Worm (Caenorhabditis elegans): ENCODE results near the gene C28D4.5.
"Not testable (repeated sequence)": the region's sequence is repeated elsewhere in the genome, so short reads cannot be mapped to it uniquely, and the experiment has no call there.

The C28D4.5 gene

ce11 chrIV:9748342-9748741 lies 1.7 kb upstream of the C28D4.5 start, which contains the start of gene C28D4.8:
Gene C28D4.8 (minus strand): TSS chrIV:9748442.
- TF ChIP-seq fkh-4 (tag; optimal IDR thresholded peaks at IDR 0.05; ENCODE audit: borderline replicate concordance) (no peak), irx-1 (tag; optimal IDR thresholded peaks at IDR 0.05) (no peak), sup-37 (GFP tag; optimal IDR thresholded peaks at IDR 0.05) (no peak), elt-2 (tag; optimal IDR thresholded peaks at IDR 0.05) (no peak), elt-3 (tag; optimal IDR thresholded peaks at IDR 0.05) (no peak), F16B12.6 (tag; optimal IDR thresholded peaks at IDR 0.05) (no peak)

DNA sequence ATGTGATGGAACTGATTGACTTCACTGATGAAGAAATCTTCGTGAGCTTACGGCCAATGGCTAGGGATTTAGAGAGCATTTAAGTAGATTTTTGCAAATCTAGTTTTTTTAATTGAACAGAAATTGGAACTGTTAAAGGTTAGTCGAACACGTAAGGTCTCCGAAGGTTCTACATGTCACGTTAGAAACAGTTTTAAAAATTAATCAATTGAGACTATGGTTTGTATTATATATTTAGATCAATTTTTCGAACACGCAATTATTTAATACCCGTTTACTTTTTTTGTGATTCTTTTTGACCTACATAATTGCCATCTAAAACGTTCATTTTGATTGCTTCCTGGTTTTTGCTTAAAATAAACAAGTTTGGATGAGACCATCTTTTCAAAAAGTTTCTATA lies 1.8 kb downstream of the C28D4.5 start, which contains the start of gene C28D4.4:
Gene C28D4.4 (minus strand): TSS at position 101 of the 400 bp plus-strand sequence.
- no peak for TF ChIP-seq nhr-84 (tag; optimal IDR thresholded peaks at IDR 0.05)
- TF ChIP-seq unc-130 (tag; optimal IDR thresholded peaks at IDR 0.05), result no peak

DNA sequence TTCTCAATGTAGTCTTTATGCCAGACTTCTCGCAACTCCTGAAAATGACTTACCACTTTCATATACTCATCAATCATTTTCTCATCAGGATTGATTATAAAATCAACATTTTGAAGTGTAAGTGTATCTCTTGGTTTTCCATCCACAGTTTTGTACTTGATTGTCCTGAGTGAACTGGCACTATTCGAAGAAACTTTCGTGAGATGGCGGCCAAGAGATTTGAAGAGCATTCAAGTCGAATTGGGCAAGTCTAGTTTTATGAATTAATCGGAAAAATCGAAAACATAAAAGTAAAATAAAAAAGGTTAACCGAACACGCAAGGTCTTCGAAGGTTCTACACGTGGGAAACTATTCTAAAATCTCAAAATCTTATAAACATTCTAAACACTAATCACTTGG lies 3.8 kb downstream of the C28D4.5 start, which contains the start of gene C28D4.7:
Gene C28D4.7 (minus strand): TSS at position 265 of the 400 bp plus-strand sequence.
- TF ChIP-seq hlh-4 (tag; optimal IDR thresholded peaks at IDR 0.05) (no peak), unc-30 (tag; optimal IDR thresholded peaks at IDR 0.05) (no peak), fkh-8 (tag; optimal IDR thresholded peaks at IDR 0.05) (no peak), ces-1 (GFP tag; optimal IDR thresholded peaks at IDR 0.05) (no peak), swsn-7 (tag; optimal IDR thresholded peaks at IDR 0.05) (no peak), skn-1 (tag; optimal IDR thresholded peaks at IDR 0.05) (no peak)

- TF ChIP-seq efl-1 (optimal IDR thresholded peaks at IDR 0.05), result peak in 1 of 2 experiments; percentile 8
- not testable (repeated sequence) for TF ChIP-seq efl-1 (GFP tag; optimal IDR thresholded peaks at IDR 0.05 in 1 of 2)
Measured at ce11 chrIV:9740851-9741549, 5.7 kb downstream of the C28D4.5 start, which contains the start of gene gln-6. Gene gln-6 (minus strand): TSS chrIV:9740901.

- no peak for TF ChIP-seq unc-86 (tag; optimal IDR thresholded peaks at IDR 0.05)
- TF ChIP-seq mep-1 (tag; optimal IDR thresholded peaks at IDR 0.05), result no peak
- TF ChIP-seq egl-27 (tag; optimal IDR thresholded peaks at IDR 0.05), result no peak
- TF ChIP-seq elt-3 (tag; optimal IDR thresholded peaks at IDR 0.05), result no peak
- TF ChIP-seq ets-5 (GFP tag; IDR thresholded peaks at IDR 0.05), result no peak
- TF ChIP-seq lsy-2 (tag; optimal IDR thresholded peaks at IDR 0.05), result no peak
- no peak for TF ChIP-seq nhr-237 (tag; optimal IDR thresholded peaks at IDR 0.05)
- no peak for TF ChIP-seq nhr-85 (tag)
- TF ChIP-seq pqm-1 (tag; optimal IDR thresholded peaks at IDR 0.05), result no peak
- no peak for TF ChIP-seq nhr-12 (tag; optimal IDR thresholded peaks at IDR 0.05)
- no peak for TF ChIP-seq nhr-20 (tag; optimal IDR thresholded peaks at IDR 0.05)
- no peak for TF ChIP-seq lin-39 (tag; optimal IDR thresholded peaks at IDR 0.05)
- TF ChIP-seq efl-3 (GFP tag; optimal IDR thresholded peaks at IDR 0.05), result no peak
- TF ChIP-seq nhr-71 (tag; optimal IDR thresholded peaks at IDR 0.05), result no peak
- TF ChIP-seq F16B12.6 (tag; optimal IDR thresholded peaks at IDR 0.05), result no peak
- no peak for TF ChIP-seq mab-9 (GFP tag; IDR thresholded peaks at IDR 0.05)
- no peak for TF ChIP-seq zip-4 (GFP tag; optimal IDR thresholded peaks at IDR 0.05)
- no peak for TF ChIP-seq isw-1 (GFP tag; IDR thresholded peaks at IDR 0.05)
Measured at ce11 chrIV:9739001-9739400, 7.7 kb downstream of the C28D4.5 start.

DNA sequence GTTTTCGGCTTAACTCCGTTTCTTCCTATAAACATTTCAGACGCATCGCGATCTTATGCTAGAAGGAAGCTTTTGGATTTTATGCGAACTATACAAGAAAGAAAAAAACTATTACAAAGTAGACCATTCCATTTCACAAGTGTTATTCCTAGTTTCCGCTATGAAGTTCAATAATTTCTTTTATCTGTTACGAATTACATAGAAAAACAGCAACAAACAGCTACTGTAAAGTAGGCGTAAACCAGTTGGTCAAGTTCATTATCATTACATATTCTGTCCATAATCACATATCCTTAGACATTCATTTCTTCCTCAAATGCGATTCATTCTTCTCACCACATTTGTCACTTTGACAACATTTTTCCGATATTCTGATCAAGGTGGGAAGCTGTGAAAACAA lies 8.5 kb downstream of the C28D4.5 start, which contains the start of gene C28D4.10:
Gene C28D4.10 (plus strand): TSS at position 301 of the 400 bp plus-strand sequence.
- TF ChIP-seq dpl-1 (GFP tag; optimal IDR thresholded peaks at IDR 0.05) (no peak), mdl-1 (tag; optimal IDR thresholded peaks at IDR 0.05) (no peak), C16A3.4 (tag; optimal IDR thresholded peaks at IDR 0.05) (no peak), ztf-4 (tag; optimal IDR thresholded peaks at IDR 0.05) (no peak), elt-2 (tag; optimal IDR thresholded peaks at IDR 0.05) (no peak), fkh-10 (GFP tag; optimal IDR thresholded peaks at IDR 0.05) (no peak), F16B12.6 (tag; optimal IDR thresholded peaks at IDR 0.05) (no peak)

Measured in whole organism, L1 larva.